Worm (Caenorhabditis elegans): Measurements from ENCODE around the gene casy-1.

- TF ChIP-seq unc-62 (GFP tag; optimal IDR thresholded peaks at IDR 0.05) (no peak), lin-39 (tag; optimal IDR thresholded peaks at IDR 0.05) (no peak), egl-27 (tag; optimal IDR thresholded peaks at IDR 0.05) (no peak), nhr-23 (tag; optimal IDR thresholded peaks at IDR 0.05) (no peak), R02D3.7 (tag; optimal IDR thresholded peaks at IDR 0.05) (no peak), sem-4 (tag; optimal IDR thresholded peaks at IDR 0.05) (no peak), elt-1 (tag; optimal IDR thresholded peaks at IDR 0.05) (no peak), aly-2 (tag; optimal IDR thresholded peaks at IDR 0.05) (no peak), fos-1 (tag; optimal IDR thresholded peaks at IDR 0.05) (no peak)
Measured at ce11 chrII:5933133-5933532, 23.4 kb downstream of the casy-1 start.
